Fruit fly (Drosophila melanogaster) whole organism, wandering third instar larva: ENCODE data around the gene CG31729.

Experiments used
- CG32264 ChIP-seq: fragments of 200-800 bp; sonication (Bioruptor generic); optimal IDR thresholded peaks from 2 replicates; lab custom pipeline; 2016; ENCODE audit warnings: missing biosample characterization, missing genetic modification characterization
- Hr83 ChIP-seq: fragments of 200-300 bp; sonication (Bioruptor generic); optimal IDR thresholded peaks from 2 replicates; lab custom pipeline; 2016; ENCODE audit warnings: missing biosample characterization, mild to moderate bottlenecking, missing genetic modification characterization, moderate library complexity; ENCODE audit not compliant: poor library complexity, severe bottlenecking
- N ChIP-seq: fragments of >200 bp; optimal IDR thresholded peaks from 2 replicates; lab custom pipeline; 2018; ENCODE audit warnings: missing biosample characterization, missing external identifiers, missing genetic modification characterization
- ey ChIP-seq: fragments of 200-800 bp; sonication (Bioruptor generic); optimal IDR thresholded peaks from 2 replicates; lab custom pipeline; 2016; ENCODE audit warnings: missing biosample characterization, missing genetic modification characterization
- lola ChIP-seq: fragments of >200 bp; optimal IDR thresholded peaks from 2 replicates; lab custom pipeline; 2017; ENCODE audit warnings: missing biosample characterization, missing genetic modification characterization
- pan ChIP-seq: fragments of >200 bp; optimal IDR thresholded peaks from 2 replicates; lab custom pipeline; 2017
- tai ChIP-seq: sonication (Bioruptor generic); optimal IDR thresholded peaks from 2 replicates; lab custom pipeline; 2016; ENCODE audit warnings: missing biosample characterization, missing genetic modification characterization
- usp ChIP-seq: fragments of >200 bp; optimal IDR thresholded peaks from 2 replicates; lab custom pipeline; 2017; ENCODE audit warnings: missing biosample characterization, missing genetic modification characterization

dm6 chr2L:13258702-13259101 is 31.1 kb upstream of the CG31729 start:
- TF ChIP-seq usp (GFP tag; lab: Kevin White, UChicago) (no peak), Hr83 (GFP tag; lab: Kevin White, UChicago) (no peak), tai (GFP tag; lab: Kevin White, UChicago) (no peak), ey (GFP tag; lab: Kevin White, UChicago) (no peak), lola (GFP tag; lab: Kevin White, UChicago) (no peak), N (no peak), CG32264 (GFP tag; lab: Kevin White, UChicago) (no peak), pan (lab: Kevin White, UChicago) (no peak)
